Fruit fly (Drosophila melanogaster) whole organism, embryonic: ENCODE results near the gene Gos28.
A peak's percentile ranks its signal among the peaks of the same experiment; 100 is the strongest.

ENCODE experiments used
- CG10366 ChIP-seq: fragments of 200-800 bp; sonication (Bioruptor generic); IDR thresholded peaks from 2 replicates; pipeline ENCODE4 v1.3.6; 2022; ENCODE audit warnings: missing biosample characterization, missing genetic modification characterization
- CG10979 ChIP-seq: fragments of 200-800 bp; sonication (Bioruptor generic); optimal IDR thresholded peaks from 2 replicates; lab custom pipeline; 2018; ENCODE audit warnings: missing biosample characterization, mild to moderate bottlenecking, missing genetic modification characterization, moderate library complexity
- CG12391 ChIP-seq: fragments of 200-800 bp; sonication (Bioruptor generic); optimal IDR thresholded peaks from 3 replicates; lab custom pipeline; 2018; ENCODE audit warnings: missing biosample characterization, mild to moderate bottlenecking, missing genetic modification characterization, moderate library complexity
- CG1529 ChIP-seq: fragments of 200-800 bp; sonication (Bioruptor generic); optimal IDR thresholded peaks from 3 replicates; lab custom pipeline; 2018; ENCODE audit warnings: missing biosample characterization, missing genetic modification characterization
- CG1647 ChIP-seq: fragments of 200-800 bp; sonication (Bioruptor generic); optimal IDR thresholded peaks from 3 replicates; lab custom pipeline; 2016; ENCODE audit warnings: missing biosample characterization, missing genetic modification characterization
- CG17385 ChIP-seq: fragments of 200-800 bp; sonication (Bioruptor generic); optimal IDR thresholded peaks from 3 replicates; lab custom pipeline; 2018; ENCODE audit warnings: missing biosample characterization, mild to moderate bottlenecking, missing genetic modification characterization
- CG17802 ChIP-seq: fragments of 200-800 bp; sonication (Bioruptor generic); optimal IDR thresholded peaks from 2 replicates; lab custom pipeline; 2018; ENCODE audit warnings: missing biosample characterization, mild to moderate bottlenecking, missing genetic modification characterization, moderate library complexity
- CG17829 ChIP-seq: fragments of 200-800 bp; optimal IDR thresholded peaks from 2 replicates; lab custom pipeline; 2019; ENCODE audit warnings: missing biosample characterization, mild to moderate bottlenecking, missing genetic modification characterization, moderate library complexity
- CG18262 ChIP-seq: fragments of 200-800 bp; optimal IDR thresholded peaks from 3 replicates; lab custom pipeline; 2019; ENCODE audit warnings: missing biosample characterization, mild to moderate bottlenecking, missing genetic modification characterization, moderate library complexity
- CG32767 ChIP-seq: fragments of 200-800 bp; sonication (Bioruptor generic); IDR thresholded peaks from 2 replicates; pipeline ENCODE4 v1.3.6; 2022; ENCODE audit warnings: missing biosample characterization, missing genetic modification characterization
- CG3726 ChIP-seq: fragments of 200-800 bp; sonication (Bioruptor generic); IDR thresholded peaks from 3 replicates; pipeline ENCODE4, ENCODE4 v1.3.6; 2022; ENCODE audit warnings: missing biosample characterization, missing genetic modification characterization
- CG42726 ChIP-seq: fragments of 200-800 bp; sonication (Bioruptor generic); IDR thresholded peaks from 2 replicates; pipeline ENCODE4 v1.3.6; 2022; ENCODE audit warnings: missing biosample characterization, missing genetic modification characterization; ENCODE audit not compliant: partially characterized antibody
- CG4820 ChIP-seq: fragments of 200-800 bp; sonication (Bioruptor generic); optimal IDR thresholded peaks from 3 replicates; lab custom pipeline; 2016; ENCODE audit warnings: missing biosample characterization, missing genetic modification characterization
- CG7963 ChIP-seq: fragments of 200-800 bp; sonication (Bioruptor generic); IDR thresholded peaks from 3 replicates; pipeline ENCODE4 v1.3.6; 2022; ENCODE audit warnings: missing biosample characterization, missing genetic modification characterization; ENCODE audit not compliant: partially characterized antibody
- CG9437 ChIP-seq: fragments of 200-800 bp; sonication (Bioruptor generic); optimal IDR thresholded peaks from 2 replicates; lab custom pipeline; 2018; ENCODE audit warnings: missing biosample characterization, mild to moderate bottlenecking, missing genetic modification characterization
- D19A ChIP-seq: fragments of 200-800 bp; optimal IDR thresholded peaks from 3 replicates; lab custom pipeline; 2019; ENCODE audit warnings: missing biosample characterization, mild to moderate bottlenecking, missing genetic modification characterization, moderate library complexity
- D19B ChIP-seq: fragments of 200-800 bp; sonication (Bioruptor generic); optimal IDR thresholded peaks from 2 replicates; lab custom pipeline; 2017; ENCODE audit warnings: missing biosample characterization, mild to moderate bottlenecking, missing genetic modification characterization
- Dp ChIP-seq: fragments of 200-800 bp; sonication (Bioruptor generic); optimal IDR thresholded peaks from 2 replicates; lab custom pipeline; 2018; ENCODE audit warnings: missing biosample characterization, mild to moderate bottlenecking, missing genetic modification characterization, moderate library complexity
- Ets97D ChIP-seq: fragments of 200-800 bp; sonication (Bioruptor generic); optimal IDR thresholded peaks from 3 replicates; lab custom pipeline; 2016; ENCODE audit warnings: missing biosample characterization, missing genetic modification characterization
- HLH4C ChIP-seq: fragments of 200-800 bp; sonication (Bioruptor generic); IDR thresholded peaks from 3 replicates; pipeline ENCODE4 v1.3.6; 2022; ENCODE audit warnings: missing biosample characterization, missing genetic modification characterization; ENCODE audit not compliant: partially characterized antibody
- Hr78 ChIP-seq, 2 experiments: fragments of 200-800 bp in 1 of 2; fragments of >200 bp in 1 of 2; sonication (Bioruptor generic) in 1 of 2; optimal IDR thresholded peaks; 2 replicates each; lab custom pipeline; 2017 to 2019; ENCODE audit warnings: missing biosample characterization in 2 of 2, missing genetic modification characterization in 2 of 2, mild to moderate bottlenecking in 1 of 2, moderate library complexity in 1 of 2
- Jarid2 ChIP-seq: fragments of 200-800 bp; sonication (Bioruptor generic); optimal IDR thresholded peaks from 3 replicates; lab custom pipeline; 2017; ENCODE audit warnings: mild to moderate bottlenecking, missing biosample characterization, missing genetic modification reagents, missing genetic modification characterization
- MESR4 ChIP-seq: fragments of 200-800 bp; sonication (Bioruptor generic); optimal IDR thresholded peaks from 2 replicates; lab custom pipeline; 2018; ENCODE audit warnings: missing biosample characterization, mild to moderate bottlenecking, missing genetic modification characterization, moderate library complexity
- NFAT ChIP-seq: fragments of 200-800 bp; sonication (Bioruptor generic); IDR thresholded peaks from 2 replicates; pipeline ENCODE4 v1.3.6; 2022; ENCODE audit warnings: missing biosample characterization, missing genetic modification characterization
- Oli ChIP-seq: fragments of 200-800 bp; sonication (Bioruptor generic); optimal IDR thresholded peaks from 2 replicates; lab custom pipeline; 2018; ENCODE audit warnings: missing biosample characterization, mild to moderate bottlenecking, missing genetic modification characterization, moderate library complexity
- Opbp ChIP-seq: fragments of 200-800 bp; sonication (Bioruptor generic); IDR thresholded peaks from 3 replicates; pipeline ENCODE4 v1.3.6; 2022; ENCODE audit warnings: missing biosample characterization, missing genetic modification characterization; ENCODE audit not compliant: partially characterized antibody
- Ravus ChIP-seq: fragments of 200-800 bp; sonication (Bioruptor generic); IDR thresholded peaks from 2 replicates; pipeline ENCODE4 v1.3.6; 2022; ENCODE audit warnings: missing biosample characterization, missing genetic modification characterization
- Sox102F ChIP-seq: fragments of 200-800 bp; sonication (Bioruptor generic); optimal IDR thresholded peaks from 2 replicates; lab custom pipeline; 2018; ENCODE audit warnings: missing biosample characterization, mild to moderate bottlenecking, missing genetic modification characterization, moderate library complexity
- ato ChIP-seq: fragments of 200-800 bp; sonication (Bioruptor generic); IDR thresholded peaks from 2 replicates; pipeline ENCODE4 v1.3.6; 2022; ENCODE audit warnings: missing biosample characterization, missing genetic modification characterization; ENCODE audit not compliant: partially characterized antibody
- az2 ChIP-seq: fragments of 200-800 bp; sonication (Bioruptor generic); optimal IDR thresholded peaks from 3 replicates; lab custom pipeline; 2016; ENCODE audit warnings: missing biosample characterization, missing genetic modification characterization
- bcd ChIP-seq: fragments of 200-800 bp; sonication (Bioruptor generic); optimal IDR thresholded peaks from 2 replicates; lab custom pipeline; 2017; ENCODE audit warnings: missing biosample characterization, mild to moderate bottlenecking, missing genetic modification characterization
- crol ChIP-seq: fragments of 200-800 bp; sonication (Bioruptor generic); IDR thresholded peaks from 2 replicates; pipeline ENCODE4 v1.3.6; 2022; ENCODE audit warnings: missing biosample characterization, missing genetic modification characterization
- gem ChIP-seq: fragments of 200-800 bp; sonication (Bioruptor generic); optimal IDR thresholded peaks from 2 replicates; lab custom pipeline; 2019; ENCODE audit warnings: missing biosample characterization, mild to moderate bottlenecking, missing genetic modification characterization, moderate library complexity
- grau ChIP-seq: fragments of 200-800 bp; optimal IDR thresholded peaks from 3 replicates; lab custom pipeline; 2019; ENCODE audit warnings: missing biosample characterization, mild to moderate bottlenecking, missing genetic modification characterization, moderate library complexity
- hth ChIP-seq: fragments of >200 bp; optimal IDR thresholded peaks from 2 replicates; lab custom pipeline; 2017; ENCODE audit warnings: inconsistent platforms
- jumu ChIP-seq: fragments of 200-800 bp; sonication (Bioruptor generic); optimal IDR thresholded peaks from 3 replicates; lab custom pipeline; 2016; ENCODE audit warnings: missing biosample characterization, missing genetic modification characterization
- kay ChIP-seq: fragments of 200-800 bp; sonication (Bioruptor generic); optimal IDR thresholded peaks from 2 replicates; lab custom pipeline; 2016; ENCODE audit warnings: missing biosample characterization, missing genetic modification characterization
- ken ChIP-seq: fragments of 200-800 bp; sonication (Bioruptor generic); IDR thresholded peaks from 3 replicates; pipeline ENCODE4 v1.3.6; 2022; ENCODE audit warnings: missing biosample characterization, missing genetic modification characterization
- kni ChIP-seq: fragments of 200-800 bp; sonication (Bioruptor generic); optimal IDR thresholded peaks from 3 replicates; lab custom pipeline; 2017; ENCODE audit warnings: mild to moderate bottlenecking, missing biosample characterization, missing genetic modification reagents, missing genetic modification characterization
- lbe ChIP-seq: fragments of 200-800 bp; sonication (Bioruptor generic); optimal IDR thresholded peaks from 2 replicates; lab custom pipeline; 2016; ENCODE audit warnings: missing biosample characterization, mild to moderate bottlenecking, missing genetic modification characterization
- lov ChIP-seq, 2 experiments: fragments of 200-800 bp in 1 of 2; fragments of >200 bp in 1 of 2; sonication (Bioruptor generic) in 1 of 2; IDR thresholded peaks in 1 of 2; optimal IDR thresholded peaks in 1 of 2; 2 replicates in 1 of 2; 3 replicates in 1 of 2; pipeline versions ENCODE4 v1.3.6 to Lab custom; 2017 to 2022; ENCODE audit warnings: missing biosample characterization in 1 of 2, missing genetic modification characterization in 1 of 2
- onecut ChIP-seq: fragments of 200-800 bp; sonication (Bioruptor generic); IDR thresholded peaks from 2 replicates; pipeline ENCODE4 v1.3.6; 2022; ENCODE audit warnings: missing biosample characterization, missing genetic modification characterization
- pho ChIP-seq: fragments of 200-800 bp; sonication (Bioruptor generic); optimal IDR thresholded peaks from 2 replicates; lab custom pipeline; 2016; ENCODE audit warnings: missing biosample characterization, missing genetic modification characterization
- psq ChIP-seq: fragments of 200-800 bp; sonication (Bioruptor generic); optimal IDR thresholded peaks from 2 replicates; lab custom pipeline; 2017; ENCODE audit warnings: missing biosample characterization, missing genetic modification characterization
- row ChIP-seq: fragments of 200-800 bp; sonication (Bioruptor generic); IDR thresholded peaks from 3 replicates; pipeline ENCODE4 v1.3.6; 2022; ENCODE audit warnings: missing biosample characterization, missing genetic modification characterization
- sens ChIP-seq: fragments of 200-800 bp; sonication (Bioruptor generic); peaks from one replicate; lab custom pipeline; 2016; ENCODE audit warnings: missing biosample characterization, missing genetic modification characterization
- slbo ChIP-seq: fragments of 200-800 bp; sonication (Bioruptor generic); IDR thresholded peaks from 2 replicates; pipeline ENCODE4 v1.3.6; 2022; ENCODE audit warnings: missing biosample characterization, missing genetic modification characterization
- tio ChIP-seq: fragments of 200-800 bp; sonication (Bioruptor generic); optimal IDR thresholded peaks from 2 replicates; lab custom pipeline; 2017; ENCODE audit warnings: missing biosample characterization, missing genetic modification characterization, inconsistent platforms
- zf30C ChIP-seq: fragments of 200-800 bp; sonication (Bioruptor generic); optimal IDR thresholded peaks from 3 replicates; lab custom pipeline; 2018; ENCODE audit warnings: missing biosample characterization, mild to moderate bottlenecking, missing genetic modification characterization

The Gos28 gene

DNA sequence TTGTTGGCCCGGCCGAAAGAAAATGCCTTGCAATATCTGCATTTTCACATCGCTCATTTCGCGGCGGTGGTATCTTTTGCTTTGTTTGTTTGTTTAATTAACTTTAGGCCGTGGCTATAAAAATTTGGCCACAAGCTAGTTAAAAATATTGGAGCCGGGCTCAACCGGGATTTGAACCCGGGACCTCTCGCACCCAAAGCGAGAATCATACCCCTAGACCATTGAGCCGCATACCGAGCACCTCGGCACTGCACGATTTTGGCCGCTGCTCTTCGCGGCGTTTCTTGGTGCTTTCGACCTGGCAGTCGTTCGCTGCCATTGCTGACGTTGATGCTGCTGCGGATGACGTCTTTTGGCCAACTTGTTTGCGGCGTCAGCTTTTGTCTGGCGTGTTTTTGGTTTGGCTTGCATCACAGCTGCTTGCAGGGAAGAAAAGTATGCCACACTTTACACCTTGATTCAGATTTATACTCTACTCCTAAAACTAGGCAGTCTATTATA, 35.2 kb upstream of the Gos28 start (continued):
- TF ChIP-seq CG17829 (tag; lab: Kevin White, UChicago), result no peak
- TF ChIP-seq ato (GFP tag; lab: Robert Waterston, UW), result peak; percentile 74
- TF ChIP-seq Hr78 (GFP tag; optimal IDR thresholded peaks at IDR 0.05; lab: Kevin White, UChicago), result peak in 1 of 2 experiments; percentile 62

DNA sequence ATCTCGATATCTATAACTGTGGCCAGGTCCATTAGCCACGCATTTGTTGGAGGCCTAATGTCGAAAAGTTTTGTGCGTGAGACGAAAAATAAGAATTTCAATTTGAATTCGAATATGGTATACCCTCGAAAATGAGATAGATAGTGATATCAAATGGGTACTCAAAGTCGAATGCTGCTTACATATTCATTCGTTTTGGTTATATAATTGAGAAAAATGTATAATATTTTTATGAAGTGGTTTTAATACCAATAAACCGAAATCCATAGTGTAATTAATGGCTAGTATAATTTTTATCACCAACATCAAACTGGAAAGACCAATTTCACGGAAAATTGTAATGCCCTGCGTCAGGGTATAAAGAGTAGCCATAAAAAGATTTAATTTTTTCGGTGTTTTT, 30.4 kb upstream of the Gos28 start:
- TF ChIP-seq CG1647 (GFP tag; lab: Kevin White, UChicago), result no peak
- TF ChIP-seq HLH4C (GFP tag; lab: Robert Waterston, UW), result no peak
- no peak for TF ChIP-seq onecut (GFP tag; lab: Robert Waterston, UW)
- TF ChIP-seq CG1529, result no peak
- TF ChIP-seq NFAT (GFP tag; lab: Robert Waterston, UW), result no peak
- TF ChIP-seq zf30C (GFP tag; lab: Kevin White, UChicago), result no peak
- no peak for TF ChIP-seq CG9437 (GFP tag; lab: Kevin White, UChicago)
- TF ChIP-seq grau (tag; lab: Kevin White, UChicago), result no peak
- no peak for TF ChIP-seq Ets97D
- 0 out of 2 replicates have a peak, but pooled peaks have one; percentile 8 for TF ChIP-seq slbo (GFP tag; lab: Robert Waterston, UW)
- TF ChIP-seq pho (GFP tag; lab: Kevin White, UChicago), result no peak
- no peak for TF ChIP-seq jumu (GFP tag; lab: Kevin White, UChicago)
- no peak for TF ChIP-seq MESR4
- TF ChIP-seq crol (GFP tag; lab: Robert Waterston, UW), result no peak
- no peak for TF ChIP-seq psq
- no peak for TF ChIP-seq lbe
- no peak for TF ChIP-seq az2
- TF ChIP-seq row (GFP tag; lab: Robert Waterston, UW), result peak; percentile 56
- peak; percentile 6 for TF ChIP-seq tio
- no peak for TF ChIP-seq CG7963 (GFP tag; lab: Robert Waterston, UW)
- no peak for TF ChIP-seq CG10979
- no peak for TF ChIP-seq Ravus (GFP tag; lab: Robert Waterston, UW)
- no peak for TF ChIP-seq CG42726 (GFP tag; lab: Robert Waterston, UW)
- TF ChIP-seq gem (tag; lab: Kevin White, UChicago), result peak; percentile 51
- TF ChIP-seq CG4820 (GFP tag; lab: Kevin White, UChicago), result no peak
- TF ChIP-seq hth, result no peak
- no peak for TF ChIP-seq D19B (GFP tag; lab: Kevin White, UChicago)
- TF ChIP-seq Opbp (GFP tag; lab: Robert Waterston, UW), result no peak
- TF ChIP-seq CG12391, result no peak
- TF ChIP-seq CG18262 (tag; lab: Kevin White, UChicago), result no peak
- TF ChIP-seq lov (optimal IDR thresholded peaks at IDR 0.05; lab: Kevin White, UChicago), result no peak
- no peak for TF ChIP-seq lov (GFP tag; IDR thresholded peaks at IDR 0.05; lab: Robert Waterston, UW)
- TF ChIP-seq kni (GFP tag; lab: Kevin White, UChicago), result no peak
- no peak for TF ChIP-seq CG3726 (GFP tag; lab: Robert Waterston, UW)
- peak; percentile 1 for TF ChIP-seq CG17385 (GFP tag; lab: Kevin White, UChicago)
- TF ChIP-seq sens (GFP tag; lab: Kevin White, UChicago), result peak; percentile 61
- peak; percentile 45 for TF ChIP-seq Sox102F (GFP tag; lab: Kevin White, UChicago)
- no peak for TF ChIP-seq D19A (tag; lab: Kevin White, UChicago)
- no peak for TF ChIP-seq ken (GFP tag; lab: Robert Waterston, UW)
- no peak for TF ChIP-seq kay (GFP tag; lab: Kevin White, UChicago)
- no peak for TF ChIP-seq Jarid2
- no peak for TF ChIP-seq bcd (GFP tag; lab: Kevin White, UChicago)
- TF ChIP-seq Oli, result peak; percentile 31
- TF ChIP-seq CG17802, result no peak
- no peak for TF ChIP-seq Dp (GFP tag; lab: Kevin White, UChicago)
- TF ChIP-seq CG10366 (GFP tag; lab: Robert Waterston, UW), result no peak
- TF ChIP-seq CG32767, result no peak
